Fruit fly (Drosophila melanogaster) S2 (cell line): ENCODE data around the gene CG42340.

Experiments
- CG8478 ChIP-seq: fragments of >200 bp; optimal IDR thresholded peaks from 2 replicates; lab custom pipeline; 2018
- CTCF ChIP-seq, 2 experiments: fragments of >200 bp; optimal IDR thresholded peaks; 2 replicates each; lab custom pipeline; 2018

DNA sequence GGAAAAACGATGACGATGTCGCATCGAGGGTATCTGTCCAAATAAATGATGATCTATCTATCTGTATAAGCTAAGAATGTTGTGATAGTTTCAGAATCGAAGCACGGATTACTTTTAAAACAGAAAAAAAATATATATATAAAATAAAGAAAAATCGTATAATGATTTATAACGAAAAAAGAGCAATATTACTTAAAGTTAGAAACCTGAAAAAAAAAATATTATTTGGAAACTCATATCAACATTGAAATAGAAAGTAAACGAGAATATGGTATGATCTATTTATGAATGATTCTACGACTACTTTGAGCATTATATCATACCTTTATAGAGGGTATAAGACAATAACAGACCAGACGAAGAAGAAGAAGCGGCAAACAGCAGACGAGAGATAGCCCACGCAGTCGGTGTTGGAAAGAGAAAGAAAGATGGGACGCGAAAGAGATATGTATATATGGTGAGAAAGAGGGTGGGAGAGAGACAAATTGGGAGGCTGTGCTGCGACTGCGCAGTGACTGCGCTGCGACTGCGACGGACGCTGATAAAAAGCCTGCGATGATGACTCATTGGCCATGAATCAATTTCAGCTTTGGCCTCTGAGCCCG lies 19.5 kb upstream of the CG42340 start:
- TF ChIP-seq CG8478 (lab: Kevin White, UChicago) (no peak), CTCF (optimal IDR thresholded peaks at IDR 0.05; lab: Kevin White, UChicago) (no peak)
